Worm (Caenorhabditis elegans) whole organism, L4 larva: ENCODE measurements around the gene gfat-2.
A peak's percentile ranks its signal among the peaks of the same experiment; 100 is the strongest.

ENCODE experiments used
- D1046.2 ChIP-seq: fragments of 200-800 bp; sonication (Bioruptor generic); IDR thresholded peaks from 2 replicates; pipeline ENCODE4 v1.3.6; 2022; ENCODE audit warnings: missing genetic modification characterization, missing compliant biosample characterization
- F26F4.8 ChIP-seq: fragments of 200-800 bp; sonication (Bioruptor generic); conservative IDR thresholded peaks from 2 replicates; pipeline ENCODE4 v1.3.6; 2022; ENCODE audit warnings: missing genetic modification characterization, missing compliant biosample characterization
- F49E8.2 ChIP-seq: sonication (generic microtip); optimal IDR thresholded peaks from 2 replicates; lab custom pipeline; 2016; ENCODE audit warnings: missing compliant biosample characterization, mild to moderate bottlenecking, missing genetic modification characterization, borderline replicate concordance
- R02D3.7 ChIP-seq: fragments of 150-350 bp; sonication (generic microtip); optimal IDR thresholded peaks from 3 replicates; lab custom pipeline; 2014; ENCODE audit warnings: missing biosample characterization, missing genetic modification characterization
- Y105C5A.15 ChIP-seq: fragments of 200-800 bp; sonication (Bioruptor generic); IDR thresholded peaks from 2 replicates; pipeline ENCODE4 v1.3.6; 2022; ENCODE audit warnings: missing genetic modification characterization, missing compliant biosample characterization
- Y48G9A.11 ChIP-seq: fragments of 200-800 bp; sonication (Bioruptor generic); IDR thresholded peaks from 2 replicates; pipeline ENCODE4 v1.3.6; 2022; ENCODE audit warnings: missing genetic modification reagents, missing genetic modification characterization, missing compliant biosample characterization
- arid-1 ChIP-seq: fragments of 200-800 bp; sonication (Bioruptor generic); conservative IDR thresholded peaks from 2 replicates; pipeline ENCODE4 v1.3.6; 2022; ENCODE audit warnings: missing genetic modification reagents, missing genetic modification characterization, missing compliant biosample characterization
- ctbp-1 ChIP-seq: fragments of 200-800 bp; sonication (Bioruptor generic); IDR thresholded peaks from 2 replicates; pipeline ENCODE4 v1.3.6; 2022; ENCODE audit warnings: missing genetic modification reagents, missing genetic modification characterization, missing compliant biosample characterization
- daf-19 ChIP-seq: fragments of 200-800 bp; sonication (Bioruptor generic); conservative IDR thresholded peaks from 2 replicates; pipeline ENCODE4 v1.3.6; 2022; ENCODE audit warnings: missing genetic modification characterization, missing compliant biosample characterization
- dmd-6 ChIP-seq: fragments of 200-800 bp; sonication (Bioruptor generic); IDR thresholded peaks from 2 replicates; pipeline ENCODE4 v1.3.6; 2022; ENCODE audit warnings: missing genetic modification reagents, missing genetic modification characterization, missing compliant biosample characterization
- dmd-8 ChIP-seq: fragments of 200-800 bp; sonication (Bioruptor generic); IDR thresholded peaks from 2 replicates; pipeline ENCODE4 v1.3.6; 2022; ENCODE audit warnings: missing genetic modification characterization, missing compliant biosample characterization
- egl-27 ChIP-seq: sonication (generic microtip); optimal IDR thresholded peaks from 3 replicates; lab custom pipeline; 2017; ENCODE audit warnings: missing biosample characterization, missing genetic modification reagents, missing genetic modification characterization
- fkh-10 ChIP-seq: fragments of 150-350 bp; optimal IDR thresholded peaks from 2 replicates; lab custom pipeline; 2014; ENCODE audit warnings: missing biosample characterization, missing genetic modification reagents, missing genetic modification characterization
- lim-7 ChIP-seq: fragments of 200-800 bp; sonication (Bioruptor generic); IDR thresholded peaks from 2 replicates; pipeline ENCODE4 v1.3.6; 2022; ENCODE audit warnings: missing genetic modification characterization, missing compliant biosample characterization
- lin-15B ChIP-seq: fragments of 150-350 bp; sonication (generic microtip); optimal IDR thresholded peaks from 3 replicates; lab custom pipeline; 2014; ENCODE audit warnings: missing biosample characterization, missing genetic modification characterization
- lin-38 ChIP-seq: fragments of 200-800 bp; sonication (Bioruptor generic); IDR thresholded peaks from 2 replicates; pipeline ENCODE4 v1.3.6; 2022; ENCODE audit warnings: missing genetic modification reagents, missing genetic modification characterization, missing compliant biosample characterization
- lin-39 ChIP-seq: fragments of 150-350 bp; optimal IDR thresholded peaks from 2 replicates; lab custom pipeline; 2014; ENCODE audit warnings: missing biosample characterization, missing genetic modification reagents, missing genetic modification characterization
- mdt-29 ChIP-seq: fragments of 200-800 bp; sonication (Bioruptor generic); IDR thresholded peaks from 2 replicates; pipeline ENCODE4 v1.3.6; 2022; ENCODE audit warnings: missing genetic modification reagents, missing genetic modification characterization, missing compliant biosample characterization
- mes-2 ChIP-seq: sonication (generic microtip); optimal IDR thresholded peaks from 2 replicates; lab custom pipeline; 2016; ENCODE audit warnings: missing genotype, mild to moderate bottlenecking, missing genetic modification characterization, missing compliant biosample characterization; ENCODE audit not compliant: poor library complexity, severe bottlenecking
- mxl-2 ChIP-seq: fragments of 200-800 bp; sonication (Bioruptor generic); conservative IDR thresholded peaks from 2 replicates; pipeline ENCODE4 v1.3.6; 2022; ENCODE audit warnings: missing genetic modification reagents, missing genetic modification characterization, missing compliant biosample characterization
- nhr-10 ChIP-seq: fragments of 150-350 bp; optimal IDR thresholded peaks from 2 replicates; lab custom pipeline; 2014; ENCODE audit warnings: missing biosample characterization, missing genetic modification characterization
- nhr-102 ChIP-seq: sonication (generic microtip); optimal IDR thresholded peaks from 2 replicates; lab custom pipeline; 2016; ENCODE audit warnings: mild to moderate bottlenecking, missing genetic modification characterization, moderate library complexity, missing compliant biosample characterization
- nhr-25 ChIP-seq: sonication (generic microtip); optimal IDR thresholded peaks from 2 replicates; lab custom pipeline; 2017; ENCODE audit warnings: missing genetic modification characterization, mild to moderate bottlenecking, missing compliant biosample characterization, antibody characterized with exemption, moderate library complexity, borderline replicate concordance; ENCODE audit not compliant: insufficient read depth
- nhr-28 ChIP-seq: fragments of 150-350 bp; optimal IDR thresholded peaks from 2 replicates; lab custom pipeline; 2014; ENCODE audit warnings: missing biosample characterization, missing genetic modification characterization
- nhr-48 ChIP-seq: sonication (generic microtip); optimal IDR thresholded peaks from 2 replicates; lab custom pipeline; 2016; ENCODE audit warnings: mild to moderate bottlenecking, missing genetic modification characterization, missing compliant biosample characterization
- nhr-6 ChIP-seq: fragments of 150-350 bp; optimal IDR thresholded peaks from 2 replicates; lab custom pipeline; 2014; ENCODE audit warnings: missing biosample characterization, missing genetic modification characterization
- pha-4 ChIP-seq, 2 experiments: fragments of 150-350 bp in 1 of 2; fragments of 200-800 bp in 1 of 2; sonication (Bioruptor generic) in 1 of 2; IDR thresholded peaks in 1 of 2; optimal IDR thresholded peaks in 1 of 2; 2 replicates each; pipeline versions ENCODE4 v1.3.6 to Lab custom; 2014 to 2022; ENCODE audit warnings: missing genetic modification characterization in 2 of 2, missing genetic modification reagents in 2 of 2, missing biosample characterization in 1 of 2, missing compliant biosample characterization in 1 of 2
- snpc-1.2 ChIP-seq: fragments of 200-800 bp; sonication (Bioruptor generic); IDR thresholded peaks from 2 replicates; pipeline ENCODE4 v1.3.6; 2022; ENCODE audit warnings: missing genetic modification reagents, missing genetic modification characterization, missing compliant biosample characterization
- spr-1 ChIP-seq: sonication (generic microtip); optimal IDR thresholded peaks from 2 replicates; lab custom pipeline; 2016; ENCODE audit warnings: mild to moderate bottlenecking, missing genetic modification characterization, missing compliant biosample characterization
- unc-130 ChIP-seq: sonication (generic microtip); optimal IDR thresholded peaks from 2 replicates; lab custom pipeline; 2016; ENCODE audit warnings: missing genetic modification reagents, missing genetic modification characterization, missing compliant biosample characterization
- unc-62 ChIP-seq, 3 experiments: fragments of 150-350 bp in 1 of 3; sonication (generic microtip); optimal IDR thresholded peaks in 2 of 3; peaks in 1 of 3; 1 replicate in 1 of 3; 2 replicates in 2 of 3; lab custom pipeline; 2014 to 2017; ENCODE audit warnings: missing biosample characterization in 3 of 3, missing genetic modification characterization in 3 of 3, missing genetic modification reagents in 3 of 3, missing genotype in 1 of 3
- vab-7 ChIP-seq: fragments of 200-800 bp; sonication (Bioruptor generic); IDR thresholded peaks from 2 replicates; pipeline ENCODE4 v1.3.6; 2022; ENCODE audit warnings: missing genetic modification reagents, missing genetic modification characterization, missing compliant biosample characterization

The gfat-2 gene

DNA sequence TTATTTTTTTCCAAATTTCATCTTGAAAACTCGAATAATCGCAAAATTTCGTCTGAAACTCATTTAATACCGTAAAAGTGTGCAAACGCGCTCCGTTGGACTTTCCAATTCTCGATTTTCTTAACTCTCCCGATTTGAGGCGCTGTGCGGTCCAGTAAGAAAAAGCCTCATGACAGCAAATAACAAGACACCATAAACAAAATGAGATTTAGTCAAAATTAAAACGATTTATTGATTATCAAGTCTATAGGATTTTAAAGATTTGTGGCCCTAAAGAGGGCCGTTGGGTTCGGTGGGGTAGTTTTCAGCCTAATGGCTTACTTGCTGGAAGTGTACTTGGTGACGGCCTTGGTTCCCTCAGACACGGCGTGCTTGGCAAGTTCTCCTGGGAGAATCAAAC, 9.9 kb upstream of the gfat-2 start:
- TF ChIP-seq Y48G9A.11 (GFP tag; lab: Robert Waterston, UW) = peak; percentile 55; the same call in 1 of the 2 replicates
- TF ChIP-seq snpc-1.2 = peak; percentile 68
- TF ChIP-seq lin-38 = peak; percentile 85
- 0 out of 2 replicates have a peak, but pooled peaks have one; percentile 9 for TF ChIP-seq vab-7 (GFP tag; lab: Robert Waterston, UW)
- peak; percentile 39; the same call in 1 of the 2 replicates for TF ChIP-seq Y105C5A.15
- peak; percentile 41; the same call in 1 of the 2 replicates for TF ChIP-seq mdt-29 (GFP tag; lab: Robert Waterston, UW)
- peak; percentile 68; the same call in 1 of the 2 replicates for TF ChIP-seq dmd-8 (GFP tag; lab: Robert Waterston, UW)
- TF ChIP-seq arid-1 = 0 out of 2 replicates have a peak, but pooled peaks have one; percentile 9
- 0 out of 2 replicates have a peak, but pooled peaks have one; percentile 22 for TF ChIP-seq F26F4.8

DNA sequence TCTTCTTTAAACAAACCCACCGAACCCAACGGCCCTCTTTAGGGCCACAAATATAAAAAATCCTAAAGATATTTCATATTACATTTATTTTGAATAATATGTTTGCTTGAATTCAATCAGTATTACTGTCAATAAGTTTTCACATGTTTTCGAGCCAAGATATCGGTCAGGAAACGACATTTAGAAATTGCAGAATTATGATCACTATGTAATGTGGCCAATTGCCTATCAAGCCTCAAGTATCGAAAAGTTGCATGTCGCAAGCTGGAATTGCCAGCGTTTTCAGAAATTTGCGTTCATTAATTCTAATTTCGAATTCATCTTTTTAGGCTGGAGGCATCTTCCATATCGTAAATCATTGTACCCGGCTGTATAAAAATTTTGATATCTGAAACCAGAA, 8.5 kb upstream of the gfat-2 start:
- peak; percentile 52; the same call in 1 of the 2 replicates for TF ChIP-seq dmd-8 (GFP tag; lab: Robert Waterston, UW)
- TF ChIP-seq mes-2 = no peak
- TF ChIP-seq snpc-1.2 = no peak; the same call in 1 of the 2 replicates
- TF ChIP-seq vab-7 (GFP tag; lab: Robert Waterston, UW) = 0 out of 2 replicates have a peak, but pooled peaks have one; percentile 25
- TF ChIP-seq nhr-48 (tag; lab: Kevin White, UChicago) = no peak
- TF ChIP-seq pha-4 (GFP tag; IDR thresholded peaks at IDR 0.05; lab: Robert Waterston, UW) = 0 out of 2 replicates have a peak, but pooled peaks have one; percentile 26
- TF ChIP-seq pha-4 (tag; optimal IDR thresholded peaks at IDR 0.05; lab: Kevin White, UChicago) = no peak
- no peak for TF ChIP-seq spr-1
- TF ChIP-seq dmd-6 (GFP tag; lab: Robert Waterston, UW) = no peak
- TF ChIP-seq mxl-2 = no peak
- 0 out of 2 replicates have a peak, but pooled peaks have one; percentile 17 for TF ChIP-seq lim-7 (GFP tag; lab: Robert Waterston, UW)
- no peak for TF ChIP-seq R02D3.7
- TF ChIP-seq nhr-6 = no peak
- TF ChIP-seq lin-15B (tag; lab: Kevin White, UChicago) = no peak
- 0 out of 2 replicates have a peak, but pooled peaks have one; percentile 22 for TF ChIP-seq D1046.2
- TF ChIP-seq egl-27 (tag; lab: Kevin White, UChicago) = no peak
- no peak for TF ChIP-seq fkh-10 (GFP tag; lab: Kevin White, UChicago)
- TF ChIP-seq nhr-10 (tag; lab: Kevin White, UChicago) = no peak
- no peak for TF ChIP-seq lin-39 (tag; lab: Kevin White, UChicago)
- peak; percentile 58 for TF ChIP-seq lin-38
- TF ChIP-seq nhr-28 (tag; lab: Kevin White, UChicago) = no peak
- TF ChIP-seq F49E8.2 (tag; lab: Kevin White, UChicago) = peak; percentile 69
- TF ChIP-seq nhr-25 = no peak
- TF ChIP-seq nhr-102 (tag; lab: Kevin White, UChicago) = no peak
- TF ChIP-seq daf-19 (GFP tag; lab: Robert Waterston, UW) = peak; percentile 68

- TF ChIP-seq unc-130 (peak; percentile 11), ctbp-1 (no peak), unc-62 (GFP tag; optimal IDR thresholded peaks at IDR 0.05 in 1 of 2; lab: Kevin White, UChicago) (peak in 1 of 2 experiments; percentile 34), unc-62 (tag; optimal IDR thresholded peaks at IDR 0.05; lab: Kevin White, UChicago) (no peak)
These were observed 6.6 kb upstream of the gfat-2 start, which contains the start of the genes memi-3 and cyp-31A2 for ce11 chrIV:11403288-11403991. TSS of gene memi-3 (minus strand) at chrIV:11403338. TSS of gene cyp-31A2 (plus strand) at chrIV:11403961.

DNA sequence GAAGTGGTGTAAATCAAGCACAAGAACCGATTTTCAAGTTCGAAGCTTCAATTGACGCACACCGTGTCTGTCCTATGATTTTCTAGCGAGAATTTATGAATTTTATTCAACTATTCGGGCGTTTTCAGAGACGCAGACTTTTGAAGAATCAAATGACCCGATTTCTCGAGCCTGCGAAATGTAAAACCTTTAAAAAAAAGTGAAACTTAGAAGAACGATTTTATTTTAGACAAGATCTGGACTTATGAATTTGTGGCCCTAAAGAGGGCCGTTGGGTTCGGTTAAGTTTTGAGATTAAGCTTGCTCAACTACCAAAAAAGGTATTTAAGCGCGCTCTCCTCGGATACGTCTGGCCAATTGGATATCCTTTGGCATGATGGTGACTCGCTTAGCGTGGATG, 3.9 kb upstream of the gfat-2 start:
- TF ChIP-seq snpc-1.2 (peak; percentile 50; the same call in 1 of the 2 replicates), lin-38 (peak; percentile 33; the same call in 1 of the 2 replicates), arid-1 (0 out of 2 replicates have a peak, but pooled peaks have one; percentile 17), dmd-8 (GFP tag; lab: Robert Waterston, UW) (0 out of 2 replicates have a peak, but pooled peaks have one; percentile 7)
